Worm (Caenorhabditis elegans): ENCODE measurements around the gene fbxb-78.

fbxb-78 gene

ce11 chrIV:4705182-4705581, 32.2 kb upstream of the fbxb-78 start (continued):
- peak; percentile 47 to 59 for TF ChIP-seq efl-1 (optimal IDR thresholded peaks at IDR 0.05)
- TF ChIP-seq efl-1 (GFP tag; optimal IDR thresholded peaks at IDR 0.05 in 1 of 2) = peak in 1 of 2 experiments; percentile 37
- no peak for TF ChIP-seq ztf-4 (tag; optimal IDR thresholded peaks at IDR 0.05)
- TF ChIP-seq C04F5.9 (tag; optimal IDR thresholded peaks at IDR 0.05) = no peak
- peak; percentile 94 for TF ChIP-seq lin-14 (GFP tag; optimal IDR thresholded peaks at IDR 0.05)
- no peak for TF ChIP-seq pag-3 (tag; optimal IDR thresholded peaks at IDR 0.05; ENCODE audit: borderline replicate concordance, insufficient read depth)
- TF ChIP-seq ces-1 (GFP tag; optimal IDR thresholded peaks at IDR 0.05) = no peak

ce11 chrIV:4705922-4706321, 31.4 kb upstream of the fbxb-78 start:
- TF ChIP-seq hlh-4 (tag; optimal IDR thresholded peaks at IDR 0.05) = no peak
- no peak for TF ChIP-seq fkh-10 (GFP tag; optimal IDR thresholded peaks at IDR 0.05)
- TF ChIP-seq nhr-20 (tag; optimal IDR thresholded peaks at IDR 0.05) = no peak
- TF ChIP-seq pax-3 (tag; optimal IDR thresholded peaks at IDR 0.05) = no peak
- TF ChIP-seq ets-5 (GFP tag; IDR thresholded peaks at IDR 0.05) = no peak
- TF ChIP-seq zip-4 (GFP tag; optimal IDR thresholded peaks at IDR 0.05) = no peak
- no peak for TF ChIP-seq efl-1 (optimal IDR thresholded peaks at IDR 0.05)
- no peak for TF ChIP-seq efl-1 (GFP tag; optimal IDR thresholded peaks at IDR 0.05 in 1 of 2)

ce11 chrIV:4710459-4710858, 26.9 kb upstream of the fbxb-78 start, which contains the start of gene cif-1:
TSS of gene cif-1 (minus strand) at chrIV:4710755.
- TF ChIP-seq pqm-1 (tag; optimal IDR thresholded peaks at IDR 0.05) = no peak
- no peak for TF ChIP-seq efl-1 (optimal IDR thresholded peaks at IDR 0.05)
- peak in 1 of 2 experiments; percentile 67 for TF ChIP-seq efl-1 (GFP tag; optimal IDR thresholded peaks at IDR 0.05 in 1 of 2)
- TF ChIP-seq dsc-1 (tag; optimal IDR thresholded peaks at IDR 0.05) = no peak
- no peak for TF ChIP-seq ceh-82 (tag; optimal IDR thresholded peaks at IDR 0.05)
- TF ChIP-seq nhr-71 (tag; optimal IDR thresholded peaks at IDR 0.05) = no peak
- TF ChIP-seq snu-23 (GFP tag; optimal IDR thresholded peaks at IDR 0.05) = no peak
- TF ChIP-seq hlh-17 (GFP tag; optimal IDR thresholded peaks at IDR 0.05; ENCODE audit: borderline replicate concordance) = no peak

- TF ChIP-seq nhr-84 (tag; optimal IDR thresholded peaks at IDR 0.05) = no peak
- TF ChIP-seq lin-14 (GFP tag; optimal IDR thresholded peaks at IDR 0.05) = no peak
- TF ChIP-seq nhr-237 (tag; optimal IDR thresholded peaks at IDR 0.05) = no peak
- TF ChIP-seq ces-1 (GFP tag; optimal IDR thresholded peaks at IDR 0.05) = no peak
- TF ChIP-seq skn-1 (tag; optimal IDR thresholded peaks at IDR 0.05) = no peak
- no peak for TF ChIP-seq elt-2 (tag; optimal IDR thresholded peaks at IDR 0.05)
- no peak for TF ChIP-seq dsc-1 (tag; optimal IDR thresholded peaks at IDR 0.05)
- TF ChIP-seq egl-13 (tag; optimal IDR thresholded peaks at IDR 0.05) = no peak
- no peak for TF ChIP-seq blmp-1 (tag; optimal IDR thresholded peaks at IDR 0.05)
- no peak for TF ChIP-seq pax-3 (tag; optimal IDR thresholded peaks at IDR 0.05)
- no peak for TF ChIP-seq sup-37 (GFP tag; optimal IDR thresholded peaks at IDR 0.05)
- TF ChIP-seq fkh-4 (tag; optimal IDR thresholded peaks at IDR 0.05; ENCODE audit: borderline replicate concordance) = no peak
- TF ChIP-seq isw-1 (GFP tag; IDR thresholded peaks at IDR 0.05) = no peak
- TF ChIP-seq hpl-2 (GFP tag; optimal IDR thresholded peaks at IDR 0.05) = no peak
- TF ChIP-seq zip-4 (GFP tag; optimal IDR thresholded peaks at IDR 0.05) = no peak
- no peak for TF ChIP-seq snpc-4 (tag; optimal IDR thresholded peaks at IDR 0.05)
- TF ChIP-seq sox-4 (tag; optimal IDR thresholded peaks at IDR 0.05) = no peak
- no peak for TF ChIP-seq sptf-1 (tag; optimal IDR thresholded peaks at IDR 0.05)
- no peak for TF ChIP-seq snu-23 (GFP tag; optimal IDR thresholded peaks at IDR 0.05)
- no peak for TF ChIP-seq grh-1 (GFP tag; IDR thresholded peaks at IDR 0.05)
- no peak for TF ChIP-seq unc-130 (tag; optimal IDR thresholded peaks at IDR 0.05)
- peak; percentile 4 to 26 for TF ChIP-seq efl-1 (optimal IDR thresholded peaks at IDR 0.05)
- no peak for TF ChIP-seq efl-1 (GFP tag; optimal IDR thresholded peaks at IDR 0.05 in 1 of 2)
- no peak for TF ChIP-seq unc-86 (tag; optimal IDR thresholded peaks at IDR 0.05)
- peak; percentile 20 to 48 for TF ChIP-seq lsy-2 (tag; optimal IDR thresholded peaks at IDR 0.05)
- TF ChIP-seq mdl-1 (tag; optimal IDR thresholded peaks at IDR 0.05) = no peak
- no peak for TF ChIP-seq swsn-7 (tag; optimal IDR thresholded peaks at IDR 0.05)
- no peak for TF ChIP-seq irx-1 (tag; optimal IDR thresholded peaks at IDR 0.05)
- TF ChIP-seq nhr-47 (tag; optimal IDR thresholded peaks at IDR 0.05) = peak; percentile 42
- peak; percentile 73 for TF ChIP-seq rnt-1 (tag; optimal IDR thresholded peaks at IDR 0.05)
- peak in 1 of 3 experiments; percentile 42 for TF ChIP-seq dpl-1 (GFP tag; optimal IDR thresholded peaks at IDR 0.05)
- peak; percentile 71 for TF ChIP-seq ceh-90 (tag; optimal IDR thresholded peaks at IDR 0.05)
- TF ChIP-seq nhr-11 (tag; optimal IDR thresholded peaks at IDR 0.05) = no peak
- TF ChIP-seq hlh-4 (tag; optimal IDR thresholded peaks at IDR 0.05) = no peak
- no peak for TF ChIP-seq nhr-19 (GFP tag; conservative IDR thresholded peaks at IDR 0.05)
- no peak for TF ChIP-seq ceh-8 (GFP tag; optimal IDR thresholded peaks at IDR 0.05)
These were observed 25.0 kb upstream of the fbxb-78 start, which contains the start of gene yars-2 for ce11 chrIV:4712376-4712775. TSS of gene yars-2 (minus strand) at chrIV:4712624.
